Fruit fly (Drosophila melanogaster): ENCODE results near the gene CG5151.
A peak's percentile ranks its signal among the peaks of the same experiment; 100 is the strongest.

The CG5151 gene

dm6 chr3L:16202550-16202949 is 38.0 kb upstream of the CG5151 start:
- peak; percentile 68 for TF ChIP-seq CG17806 (tag; optimal IDR thresholded peaks at IDR 0.05)
- peak; percentile 12 for TF ChIP-seq gl (tag; optimal IDR thresholded peaks at IDR 0.05)
- peak; percentile 64 for TF ChIP-seq CG14655 (GFP tag; optimal IDR thresholded peaks at IDR 0.05)
- no peak for TF ChIP-seq Ets98B (GFP tag; IDR thresholded peaks at IDR 0.05)
- TF ChIP-seq CG9948 (tag; optimal IDR thresholded peaks at IDR 0.05), result peak; percentile 64
- TF ChIP-seq CG34367 (tag; optimal IDR thresholded peaks at IDR 0.05), result peak; percentile 34
- no peak for TF ChIP-seq CG4496 (GFP tag; IDR thresholded peaks at IDR 0.05)
- peak; percentile 57 for TF ChIP-seq CG15710 (tag; optimal IDR thresholded peaks at IDR 0.05)
- TF ChIP-seq Pif1B (GFP tag; optimal IDR thresholded peaks at IDR 0.05), result peak; percentile 49
- TF ChIP-seq fd96Ca (GFP tag; IDR thresholded peaks at IDR 0.05), result no peak
- no peak for TF ChIP-seq CG12605 (GFP tag; IDR thresholded peaks at IDR 0.05)
- TF ChIP-seq Snoo (tag; optimal IDR thresholded peaks at IDR 0.05), result peak; percentile 52
- peak; percentile 38 for TF ChIP-seq CG8301 (tag; optimal IDR thresholded peaks at IDR 0.05)
- TF ChIP-seq Pif1A (GFP tag; optimal IDR thresholded peaks at IDR 0.05), result peak; percentile 37
- peak; percentile 2 for TF ChIP-seq CG13204 (GFP tag; optimal IDR thresholded peaks at IDR 0.05)
- TF ChIP-seq EcR (GFP tag; optimal IDR thresholded peaks at IDR 0.05), result no peak
- TF ChIP-seq rn (GFP tag; IDR thresholded peaks at IDR 0.05), result no peak
- TF ChIP-seq CG8159 (tag; optimal IDR thresholded peaks at IDR 0.05), result peak; percentile 61
- TF ChIP-seq CG32121 (GFP tag; IDR thresholded peaks at IDR 0.05), result no peak
- TF ChIP-seq CG10348 (GFP tag; IDR thresholded peaks at IDR 0.05), result no peak
- TF ChIP-seq D1 (tag; optimal IDR thresholded peaks at IDR 0.05), result no peak

DNA sequence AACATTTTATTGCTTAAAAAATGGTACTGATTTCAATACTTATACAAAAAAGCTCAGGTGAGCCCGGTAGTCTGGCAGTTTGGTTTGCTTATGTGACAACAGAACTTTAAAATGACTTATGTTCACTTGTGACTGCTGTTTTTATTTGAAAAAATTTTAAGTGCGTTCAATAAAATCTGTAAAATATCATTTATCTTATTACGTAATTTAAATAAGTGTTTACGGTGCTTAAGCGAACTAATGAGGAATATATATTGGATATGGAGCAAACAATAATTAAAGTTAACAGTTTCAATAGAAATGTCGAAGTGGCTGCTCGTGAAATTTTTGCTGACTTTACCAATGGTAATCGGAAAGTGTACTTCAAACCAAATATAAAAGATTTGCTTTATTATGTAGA is 36.5 kb upstream of the CG5151 start, which contains the start of gene dls:
dls (plus strand) TSS at position 301 of the 400 bp plus-strand sequence.
- TF ChIP-seq CG14655 (GFP tag; optimal IDR thresholded peaks at IDR 0.05) (no peak), Pif1A (GFP tag; optimal IDR thresholded peaks at IDR 0.05) (no peak), rn (GFP tag; IDR thresholded peaks at IDR 0.05) (no peak), CG15710 (tag; optimal IDR thresholded peaks at IDR 0.05) (no peak), CG8301 (tag; optimal IDR thresholded peaks at IDR 0.05) (no peak)

DNA sequence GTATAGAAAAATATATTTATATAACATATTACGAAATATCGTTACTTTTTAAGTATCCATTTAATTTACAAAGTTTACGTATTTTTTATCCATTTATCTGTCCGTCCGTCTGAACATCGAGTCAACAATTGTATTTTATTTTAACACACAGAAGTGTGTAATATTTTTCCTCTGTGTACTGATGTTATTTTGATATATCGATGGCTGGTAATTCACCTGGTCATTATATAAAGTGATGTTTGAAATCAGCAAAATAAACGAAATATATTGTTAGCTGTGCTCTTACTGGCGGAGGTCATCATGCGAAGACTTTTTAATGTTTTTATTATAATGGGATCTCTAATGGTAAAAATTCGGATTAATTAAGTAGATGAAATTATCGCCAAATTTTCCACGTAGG is 35.4 kb upstream of the CG5151 start, which contains the start of gene CG33689:
CG33689 (plus strand) TSS at position 301 of the 400 bp plus-strand sequence.
- no peak for TF ChIP-seq CG4496 (GFP tag; IDR thresholded peaks at IDR 0.05)
- no peak for TF ChIP-seq fd96Ca (GFP tag; IDR thresholded peaks at IDR 0.05)
- no peak for TF ChIP-seq Ets98B (GFP tag; IDR thresholded peaks at IDR 0.05)
- TF ChIP-seq CG17806 (tag; optimal IDR thresholded peaks at IDR 0.05), result no peak
- TF ChIP-seq CG10348 (GFP tag; IDR thresholded peaks at IDR 0.05), result no peak

DNA sequence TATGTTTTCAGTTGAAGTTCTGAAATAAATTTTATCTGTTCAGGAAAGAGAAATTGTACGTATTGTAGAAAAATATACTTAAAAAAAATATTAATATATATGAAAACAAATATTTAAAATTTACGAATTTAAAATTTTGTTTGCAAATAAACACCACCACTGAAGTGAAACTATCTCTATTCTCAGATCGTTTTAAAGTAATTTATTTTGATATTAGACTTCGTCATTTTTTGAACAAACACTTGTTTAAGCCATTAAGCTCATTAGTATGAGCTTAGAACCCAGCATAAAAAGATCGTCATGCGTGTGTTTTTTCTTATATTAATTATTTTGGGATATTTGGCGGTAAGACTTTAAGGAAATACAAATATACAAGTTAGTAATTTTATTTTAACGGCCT is 34.4 kb upstream of the CG5151 start, which contains the start of gene CG33688:
CG33688 (plus strand) TSS at position 301 of the 400 bp plus-strand sequence.
- no peak for TF ChIP-seq D1 (tag; optimal IDR thresholded peaks at IDR 0.05)
- no peak for TF ChIP-seq CG17806 (tag; optimal IDR thresholded peaks at IDR 0.05)
- TF ChIP-seq Snoo (tag; optimal IDR thresholded peaks at IDR 0.05), result no peak
- TF ChIP-seq CG8301 (tag; optimal IDR thresholded peaks at IDR 0.05), result no peak
- TF ChIP-seq gl (tag; optimal IDR thresholded peaks at IDR 0.05), result no peak
- TF ChIP-seq rn (GFP tag; IDR thresholded peaks at IDR 0.05), result no peak
- TF ChIP-seq Pif1A (GFP tag; optimal IDR thresholded peaks at IDR 0.05), result no peak
- TF ChIP-seq CG12605 (GFP tag; IDR thresholded peaks at IDR 0.05), result no peak
- TF ChIP-seq CG14655 (GFP tag; optimal IDR thresholded peaks at IDR 0.05), result no peak
- no peak for TF ChIP-seq Ets98B (GFP tag; IDR thresholded peaks at IDR 0.05)
- no peak for TF ChIP-seq CG8159 (tag; optimal IDR thresholded peaks at IDR 0.05)
- TF ChIP-seq CG15710 (tag; optimal IDR thresholded peaks at IDR 0.05), result no peak
- TF ChIP-seq CG4496 (GFP tag; IDR thresholded peaks at IDR 0.05), result no peak
- no peak for TF ChIP-seq CG9948 (tag; optimal IDR thresholded peaks at IDR 0.05)
- TF ChIP-seq Pif1B (GFP tag; optimal IDR thresholded peaks at IDR 0.05), result no peak
- no peak for TF ChIP-seq CG34367 (tag; optimal IDR thresholded peaks at IDR 0.05)
- no peak for TF ChIP-seq EcR (GFP tag; optimal IDR thresholded peaks at IDR 0.05)
- no peak for TF ChIP-seq CG10348 (GFP tag; IDR thresholded peaks at IDR 0.05)
- no peak for TF ChIP-seq CG13204 (GFP tag; optimal IDR thresholded peaks at IDR 0.05)
- TF ChIP-seq CG32121 (GFP tag; IDR thresholded peaks at IDR 0.05), result no peak

dm6 chr3L:16197450-16197918 is 33.0 kb upstream of the CG5151 start, which contains the start of gene CG33687:
TSS of gene CG33687 (plus strand) at chr3L:16197868.
- TF ChIP-seq Ets98B (GFP tag; IDR thresholded peaks at IDR 0.05) (no peak), CG8301 (tag; optimal IDR thresholded peaks at IDR 0.05) (no peak), rn (GFP tag; IDR thresholded peaks at IDR 0.05) (no peak), CG32121 (GFP tag; IDR thresholded peaks at IDR 0.05) (no peak), CG34367 (tag; optimal IDR thresholded peaks at IDR 0.05) (no peak), Pif1A (GFP tag; optimal IDR thresholded peaks at IDR 0.05) (no peak), CG13204 (GFP tag; optimal IDR thresholded peaks at IDR 0.05) (no peak), CG4496 (GFP tag; IDR thresholded peaks at IDR 0.05) (no peak), EcR (GFP tag; optimal IDR thresholded peaks at IDR 0.05) (no peak), CG9948 (tag; optimal IDR thresholded peaks at IDR 0.05) (no peak), Pif1B (GFP tag; optimal IDR thresholded peaks at IDR 0.05) (no peak), D1 (tag; optimal IDR thresholded peaks at IDR 0.05) (no peak), CG12605 (GFP tag; IDR thresholded peaks at IDR 0.05) (no peak), CG10348 (GFP tag; IDR thresholded peaks at IDR 0.05) (no peak)

- peak; percentile 42 for TF ChIP-seq Snoo (tag; optimal IDR thresholded peaks at IDR 0.05)
- no peak for TF ChIP-seq CG12605 (GFP tag; IDR thresholded peaks at IDR 0.05)
- TF ChIP-seq CG13204 (GFP tag; optimal IDR thresholded peaks at IDR 0.05), result peak; percentile 50
- TF ChIP-seq CG4496 (GFP tag; IDR thresholded peaks at IDR 0.05), result 0 out of 3 replicates have a peak, but pooled peaks have one; percentile 11
- TF ChIP-seq EcR (GFP tag; optimal IDR thresholded peaks at IDR 0.05), result peak; percentile 94
Measured at dm6 chr3L:16196588-16197183, 32.2 kb upstream of the CG5151 start.
